ENCODE assay signal across 2 worm cellular contexts in genomic region chrII:3547282-3547681, ce11.
TF ChIP-seq lines count a peak whose summit lies in the region.

No protein-coding gene starts in this region.

TF ChIP-seq in whole organism, L1 larva, 84 proteins besides CTCF, POLR2A, EP300 and RAD21 (continued from another document):
- TF ChIP-seq egl-27 (tag; optimal IDR thresholded peaks at IDR 0.05; lab: Kevin White, UChicago), result no peak
- peak; percentile 44 for TF ChIP-seq fkh-10 (GFP tag; optimal IDR thresholded peaks at IDR 0.05; lab: Kevin White, UChicago)
- no peak for TF ChIP-seq hlh-17 (GFP tag; optimal IDR thresholded peaks at IDR 0.05; lab: Kevin White, UChicago; ENCODE audit: borderline replicate concordance)
- no peak for TF ChIP-seq ets-5 (GFP tag; IDR thresholded peaks at IDR 0.05; lab: Robert Waterston, UW)
- no peak for TF ChIP-seq unc-98 (GFP tag; IDR thresholded peaks at IDR 0.05; lab: Robert Waterston, UW)
- peak in 1 of 3 experiments; percentile 15 for TF ChIP-seq dpl-1 (GFP tag; optimal IDR thresholded peaks at IDR 0.05; lab: Kevin White, UChicago)
- TF ChIP-seq skn-1 (tag; optimal IDR thresholded peaks at IDR 0.05; lab: Kevin White, UChicago), result no peak
- TF ChIP-seq vab-15 (tag; optimal IDR thresholded peaks at IDR 0.05; lab: Kevin White, UChicago), result no peak
- no peak for TF ChIP-seq ceh-90 (tag; optimal IDR thresholded peaks at IDR 0.05; lab: Kevin White, UChicago)
- TF ChIP-seq unc-30 (tag; optimal IDR thresholded peaks at IDR 0.05; lab: Kevin White, UChicago), result no peak
- TF ChIP-seq ceh-8 (GFP tag; optimal IDR thresholded peaks at IDR 0.05; lab: Kevin White, UChicago), result no peak
- no peak for TF ChIP-seq aly-2 (tag; optimal IDR thresholded peaks at IDR 0.05; lab: Kevin White, UChicago)
- no peak for TF ChIP-seq mef-2 (tag; optimal IDR thresholded peaks at IDR 0.05; lab: Kevin White, UChicago)
- no peak for TF ChIP-seq C16A3.4 (tag; optimal IDR thresholded peaks at IDR 0.05; lab: Kevin White, UChicago)
- TF ChIP-seq snpc-4 (tag; optimal IDR thresholded peaks at IDR 0.05; lab: Kevin White, UChicago), result no peak
- TF ChIP-seq sup-37 (GFP tag; optimal IDR thresholded peaks at IDR 0.05; lab: Kevin White, UChicago), result no peak
- TF ChIP-seq elt-2 (tag; optimal IDR thresholded peaks at IDR 0.05; lab: Kevin White, UChicago), result no peak
- peak; percentile 47 to 65 for TF ChIP-seq efl-1 (optimal IDR thresholded peaks at IDR 0.05; lab: Kevin White, UChicago)
- TF ChIP-seq efl-1 (GFP tag; optimal IDR thresholded peaks at IDR 0.05 in 1 of 2; lab: Kevin White, UChicago), result peak; percentile 30 to 76
- TF ChIP-seq ces-1 (GFP tag; optimal IDR thresholded peaks at IDR 0.05; lab: Kevin White, UChicago), result no peak
- no peak for TF ChIP-seq nhr-85 (tag; lab: Kevin White, UChicago)
- TF ChIP-seq mdl-1 (tag; optimal IDR thresholded peaks at IDR 0.05; lab: Kevin White, UChicago), result no peak
- TF ChIP-seq F16B12.6 (tag; optimal IDR thresholded peaks at IDR 0.05; lab: Kevin White, UChicago), result peak; percentile 36
- no peak for TF ChIP-seq ztf-11 (tag; optimal IDR thresholded peaks at IDR 0.05; lab: Kevin White, UChicago)
- TF ChIP-seq xbp-1 (tag; optimal IDR thresholded peaks at IDR 0.05; lab: Kevin White, UChicago), result no peak
- no peak for TF ChIP-seq elt-3 (tag; optimal IDR thresholded peaks at IDR 0.05; lab: Kevin White, UChicago)
- peak; percentile 30 for TF ChIP-seq fkh-8 (tag; optimal IDR thresholded peaks at IDR 0.05; lab: Kevin White, UChicago)
- no peak for TF ChIP-seq blmp-1 (tag; optimal IDR thresholded peaks at IDR 0.05; lab: Kevin White, UChicago)
- peak; percentile 89 for TF ChIP-seq lin-14 (GFP tag; optimal IDR thresholded peaks at IDR 0.05; lab: Kevin White, UChicago)
- no peak for TF ChIP-seq efl-3 (GFP tag; optimal IDR thresholded peaks at IDR 0.05; lab: Kevin White, UChicago)
- no peak for TF ChIP-seq nhr-28 (tag; optimal IDR thresholded peaks at IDR 0.05; lab: Kevin White, UChicago)
- TF ChIP-seq aha-1 (tag; optimal IDR thresholded peaks at IDR 0.05; lab: Kevin White, UChicago), result no peak
- peak in 1 of 2 experiments; percentile 21 for TF ChIP-seq lin-35 (GFP tag; optimal IDR thresholded peaks at IDR 0.05; lab: Kevin White, UChicago)
- TF ChIP-seq nhr-76 (tag; optimal IDR thresholded peaks at IDR 0.05; lab: Kevin White, UChicago), result no peak
- no peak for TF ChIP-seq nhr-90 (tag; optimal IDR thresholded peaks at IDR 0.05; lab: Kevin White, UChicago; ENCODE audit: poor library complexity)
- TF ChIP-seq lin-15B (tag; optimal IDR thresholded peaks at IDR 0.05; lab: Kevin White, UChicago), result no peak
- no peak for TF ChIP-seq zip-4 (GFP tag; optimal IDR thresholded peaks at IDR 0.05; lab: Kevin White, UChicago)
- no peak for TF ChIP-seq lir-3 (tag; optimal IDR thresholded peaks at IDR 0.05; lab: Kevin White, UChicago; ENCODE audit: poor library complexity)
- no peak for TF ChIP-seq swsn-7 (tag; optimal IDR thresholded peaks at IDR 0.05; lab: Kevin White, UChicago)
- peak; percentile 42 for TF ChIP-seq nhr-47 (tag; optimal IDR thresholded peaks at IDR 0.05; lab: Kevin White, UChicago)
- TF ChIP-seq isw-1 (GFP tag; IDR thresholded peaks at IDR 0.05; lab: Robert Waterston, UW), result no peak
- no peak for TF ChIP-seq C04F5.9 (tag; optimal IDR thresholded peaks at IDR 0.05; lab: Kevin White, UChicago)
- no peak for TF ChIP-seq C34B4.2 (tag; optimal IDR thresholded peaks at IDR 0.05; lab: Kevin White, UChicago)
- no peak for TF ChIP-seq irx-1 (tag; optimal IDR thresholded peaks at IDR 0.05; lab: Kevin White, UChicago)
- TF ChIP-seq lin-39 (tag; optimal IDR thresholded peaks at IDR 0.05; lab: Kevin White, UChicago), result no peak
- TF ChIP-seq jun-1 (tag; optimal IDR thresholded peaks at IDR 0.05; lab: Kevin White, UChicago), result no peak
- no peak for TF ChIP-seq fkh-4 (tag; optimal IDR thresholded peaks at IDR 0.05; lab: Kevin White, UChicago; ENCODE audit: borderline replicate concordance)
- peak; percentile 21 for TF ChIP-seq mep-1 (tag; optimal IDR thresholded peaks at IDR 0.05; lab: Kevin White, UChicago)
- no peak for TF ChIP-seq pag-3 (tag; optimal IDR thresholded peaks at IDR 0.05; lab: Kevin White, UChicago; ENCODE audit: borderline replicate concordance, insufficient read depth)
- no peak for TF ChIP-seq rnt-1 (tag; optimal IDR thresholded peaks at IDR 0.05; lab: Kevin White, UChicago)
- no peak for TF ChIP-seq unc-130 (tag; optimal IDR thresholded peaks at IDR 0.05; lab: Kevin White, UChicago)
- no peak for TF ChIP-seq nhr-71 (tag; optimal IDR thresholded peaks at IDR 0.05; lab: Kevin White, UChicago)
- no peak for TF ChIP-seq ztf-4 (tag; optimal IDR thresholded peaks at IDR 0.05; lab: Kevin White, UChicago)
TF ChIP-seq in whole organism, L1 larva: peak in this region for 12.

TF ChIP-seq in whole organism, L4 larva, 104 proteins besides CTCF, POLR2A, EP300 and RAD21 (continued from another document):
- no peak for TF ChIP-seq cey-2 (tag; optimal IDR thresholded peaks at IDR 0.05; lab: Kevin White, UChicago; ENCODE audit: borderline replicate concordance, insufficient read depth)
- no peak for TF ChIP-seq nhr-28 (tag; optimal IDR thresholded peaks at IDR 0.05; lab: Kevin White, UChicago)
- no peak for TF ChIP-seq nhr-48 (tag; optimal IDR thresholded peaks at IDR 0.05; lab: Kevin White, UChicago)
- peak; percentile 63 for TF ChIP-seq hmg-1.1 (GFP tag; IDR thresholded peaks at IDR 0.05; lab: Robert Waterston, UW)
- TF ChIP-seq mdt-29 (GFP tag; IDR thresholded peaks at IDR 0.05; lab: Robert Waterston, UW), result no peak
- no peak for TF ChIP-seq dmd-8 (GFP tag; IDR thresholded peaks at IDR 0.05; lab: Robert Waterston, UW)
- TF ChIP-seq daf-16 (GFP tag; optimal IDR thresholded peaks at IDR 0.05; lab: Kevin White, UChicago), result no peak
- TF ChIP-seq daf-16 (tag; optimal IDR thresholded peaks at IDR 0.05; lab: Kevin White, UChicago), result no peak
- TF ChIP-seq ZK337.2 (GFP tag; IDR thresholded peaks at IDR 0.05; lab: Robert Waterston, UW), result no peak
- TF ChIP-seq set-16 (GFP tag; IDR thresholded peaks at IDR 0.05; lab: Robert Waterston, UW), result peak; percentile 41; the same call in 1 of the 2 replicates
- no peak for TF ChIP-seq T26A8.4 (GFP tag; IDR thresholded peaks at IDR 0.05; lab: Robert Waterston, UW)
- TF ChIP-seq zip-11 (GFP tag; IDR thresholded peaks at IDR 0.05; lab: Robert Waterston, UW), result no peak
- no peak for TF ChIP-seq nhr-25 (tag; optimal IDR thresholded peaks at IDR 0.05; lab: Kevin White, UChicago; ENCODE audit: borderline replicate concordance, insufficient read depth)
- TF ChIP-seq Y75B8A.6 (GFP tag; IDR thresholded peaks at IDR 0.05; lab: Robert Waterston, UW), result no peak
- no peak for TF ChIP-seq lin-13 (GFP tag; optimal IDR thresholded peaks at IDR 0.05; lab: Kevin White, UChicago)
- no peak for TF ChIP-seq ztf-7 (tag; optimal IDR thresholded peaks at IDR 0.05; lab: Kevin White, UChicago)
- no peak for TF ChIP-seq duxl-1 (tag; optimal IDR thresholded peaks at IDR 0.05; lab: Kevin White, UChicago; ENCODE audit: poor library complexity)
- no peak for TF ChIP-seq daf-8 (GFP tag; IDR thresholded peaks at IDR 0.05; lab: Robert Waterston, UW)
- TF ChIP-seq fos-1 (tag; optimal IDR thresholded peaks at IDR 0.05; lab: Kevin White, UChicago), result no peak
